Fruit fly (Drosophila melanogaster) whole organism, wandering third instar larva: ENCODE measurements around the gene Diedel.

Experiments used
- CG32264 ChIP-seq: fragments of 200-800 bp; sonication (Bioruptor generic); optimal IDR thresholded peaks from 2 replicates; lab custom pipeline; 2016; ENCODE audit warnings: missing biosample characterization, missing genetic modification characterization
- CrebA ChIP-seq: fragments of 200-800 bp; sonication (Bioruptor generic); optimal IDR thresholded peaks from 2 replicates; lab custom pipeline; 2016; ENCODE audit warnings: missing biosample characterization, mild to moderate bottlenecking, missing genetic modification characterization, borderline replicate concordance
- Dfd ChIP-seq: fragments of >200 bp; optimal IDR thresholded peaks from 2 replicates; lab custom pipeline; 2017; ENCODE audit warnings: missing biosample characterization, missing genetic modification characterization
- HLH106 ChIP-seq: fragments of 200-800 bp; optimal IDR thresholded peaks from 3 replicates; lab custom pipeline; 2019; ENCODE audit warnings: missing biosample characterization, mild to moderate bottlenecking, missing genetic modification characterization, moderate library complexity
- Hr78 ChIP-seq: fragments of >200 bp; optimal IDR thresholded peaks from 2 replicates; lab custom pipeline; 2017; ENCODE audit warnings: missing biosample characterization, missing genetic modification characterization
- Hr83 ChIP-seq: fragments of 200-300 bp; sonication (Bioruptor generic); optimal IDR thresholded peaks from 2 replicates; lab custom pipeline; 2016; ENCODE audit warnings: missing biosample characterization, mild to moderate bottlenecking, missing genetic modification characterization, moderate library complexity; ENCODE audit not compliant: poor library complexity, severe bottlenecking
- Myc ChIP-seq: fragments of >200 bp; optimal IDR thresholded peaks from 2 replicates; lab custom pipeline; 2017
- N ChIP-seq: fragments of >200 bp; optimal IDR thresholded peaks from 2 replicates; lab custom pipeline; 2018; ENCODE audit warnings: missing biosample characterization, missing external identifiers, missing genetic modification characterization
- OdsH ChIP-seq: fragments of 200-800 bp; sonication (Bioruptor generic); optimal IDR thresholded peaks from 2 replicates; lab custom pipeline; 2016; ENCODE audit warnings: missing biosample characterization, mild to moderate bottlenecking, missing genetic modification characterization
- Rel ChIP-seq, 2 experiments: fragments of 200-800 bp; sonication (Bioruptor generic) in 1 of 2; optimal IDR thresholded peaks; 2 replicates in 1 of 2; 3 replicates in 1 of 2; lab custom pipeline; 2016 to 2019; ENCODE audit warnings: mild to moderate bottlenecking in 2 of 2, missing biosample characterization in 2 of 2, missing genetic modification characterization in 2 of 2, moderate library complexity in 1 of 2
- Sp1 ChIP-seq: fragments of 200-800 bp; sonication (Bioruptor generic); optimal IDR thresholded peaks from 3 replicates; lab custom pipeline; 2019; ENCODE audit warnings: missing biosample characterization, mild to moderate bottlenecking, missing genetic modification characterization, moderate library complexity
- Vsx2 ChIP-seq: fragments of 200-300, 225-300 bp; sonication (Bioruptor generic); optimal IDR thresholded peaks from 2 replicates; lab custom pipeline; 2018; ENCODE audit warnings: missing biosample characterization, missing genetic modification characterization; ENCODE audit not compliant: partially characterized antibody
- br ChIP-seq: fragments of 200-800 bp; sonication (Bioruptor generic); optimal IDR thresholded peaks from 2 replicates; lab custom pipeline; 2016; ENCODE audit warnings: missing biosample characterization, missing genetic modification characterization
- brk ChIP-seq: fragments of 200-800 bp; sonication (Bioruptor generic); optimal IDR thresholded peaks from 2 replicates; lab custom pipeline; 2016; ENCODE audit warnings: missing biosample characterization, mild to moderate bottlenecking, missing genetic modification characterization
- dl ChIP-seq, 2 experiments: fragments of 175-275, 200-275 bp in 1 of 2; fragments of 200-275 bp in 1 of 2; sonication (Bioruptor generic); optimal IDR thresholded peaks; lab custom pipeline; 2018; ENCODE audit warnings: mild to moderate bottlenecking in 2 of 2, missing biosample characterization in 2 of 2, missing genetic modification characterization in 2 of 2, moderate library complexity in 2 of 2; ENCODE audit not compliant: partially characterized antibody in 2 of 2, insufficient read depth in 1 of 2
- dmrt93B ChIP-seq: fragments of 200-800 bp; sonication (Bioruptor generic); optimal IDR thresholded peaks from 2 replicates; lab custom pipeline; 2018; ENCODE audit warnings: missing biosample characterization, mild to moderate bottlenecking, missing genetic modification characterization
- ey ChIP-seq: fragments of 200-800 bp; sonication (Bioruptor generic); optimal IDR thresholded peaks from 2 replicates; lab custom pipeline; 2016; ENCODE audit warnings: missing biosample characterization, missing genetic modification characterization
- foxo ChIP-seq, 2 experiments: fragments of 200-800 bp; sonication (Bioruptor generic); optimal IDR thresholded peaks; 2 replicates in 1 of 2; 3 replicates in 1 of 2; lab custom pipeline; 2016 to 2017; ENCODE audit warnings: missing biosample characterization in 2 of 2, missing genetic modification characterization in 2 of 2
- fru ChIP-seq: fragments of 200-800 bp; sonication (Bioruptor generic); optimal IDR thresholded peaks from 3 replicates; lab custom pipeline; 2016; ENCODE audit warnings: missing biosample characterization, mild to moderate bottlenecking, missing genetic modification characterization
- h ChIP-seq: fragments of 200-800 bp; sonication (Bioruptor generic); optimal IDR thresholded peaks from 3 replicates; lab custom pipeline; 2016; ENCODE audit warnings: missing biosample characterization, mild to moderate bottlenecking, missing genetic modification characterization
- jim ChIP-seq: fragments of 175-275, 200-325 bp; sonication (Bioruptor generic); optimal IDR thresholded peaks from 2 replicates; lab custom pipeline; 2016; ENCODE audit warnings: missing biosample characterization, mild to moderate bottlenecking, missing genetic modification characterization
- lola ChIP-seq: fragments of >200 bp; optimal IDR thresholded peaks from 2 replicates; lab custom pipeline; 2017; ENCODE audit warnings: missing biosample characterization, missing genetic modification characterization
- pan ChIP-seq: fragments of >200 bp; optimal IDR thresholded peaks from 2 replicates; lab custom pipeline; 2017
- psq ChIP-seq: fragments of 200-800 bp; sonication (Bioruptor generic); optimal IDR thresholded peaks from 3 replicates; lab custom pipeline; 2017; ENCODE audit warnings: missing biosample characterization, mild to moderate bottlenecking, missing genetic modification characterization, moderate library complexity
- rgr ChIP-seq: fragments of 200-800 bp; sonication (Bioruptor generic); optimal IDR thresholded peaks from 3 replicates; lab custom pipeline; 2016; ENCODE audit warnings: missing biosample characterization, mild to moderate bottlenecking, missing genetic modification characterization
- sage ChIP-seq: fragments of 200-800 bp; sonication (Bioruptor generic); optimal IDR thresholded peaks from 2 replicates; lab custom pipeline; 2016; ENCODE audit warnings: missing biosample characterization, mild to moderate bottlenecking, missing genetic modification characterization
- sv ChIP-seq: fragments of 200-800 bp; sonication (Bioruptor generic); optimal IDR thresholded peaks from 3 replicates; lab custom pipeline; 2016; ENCODE audit warnings: missing biosample characterization, missing genetic modification characterization
- tai ChIP-seq: sonication (Bioruptor generic); optimal IDR thresholded peaks from 2 replicates; lab custom pipeline; 2016; ENCODE audit warnings: missing biosample characterization, missing genetic modification characterization
- usp ChIP-seq: fragments of >200 bp; optimal IDR thresholded peaks from 2 replicates; lab custom pipeline; 2017; ENCODE audit warnings: missing biosample characterization, missing genetic modification characterization
- woc ChIP-seq: sonication (Bioruptor generic); optimal IDR thresholded peaks from 2 replicates; lab custom pipeline; 2016; ENCODE audit warnings: missing biosample characterization, mild to moderate bottlenecking, missing genetic modification characterization

The Diedel gene

DNA sequence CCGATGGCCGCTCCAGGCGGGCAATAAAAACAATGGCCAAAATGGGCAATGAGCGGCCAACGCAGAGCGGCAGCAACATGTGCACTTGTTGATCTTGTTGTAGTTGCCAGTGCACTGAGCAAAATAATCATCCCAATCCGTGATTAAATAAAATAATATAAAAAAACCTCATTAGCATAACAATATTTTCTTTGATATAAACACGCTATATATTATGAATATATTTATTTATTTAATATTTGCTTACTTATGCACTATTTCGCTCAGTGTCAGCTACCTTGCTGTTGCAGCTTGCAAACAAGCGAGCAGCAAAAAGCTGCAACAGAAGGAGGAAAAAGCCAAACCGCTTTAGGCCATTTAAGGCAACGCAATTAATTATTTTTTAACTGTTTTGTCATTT lies 25.7 kb downstream of the Diedel start (continued):
- peak; percentile 44 for TF ChIP-seq OdsH (GFP tag; lab: Kevin White, UChicago)
- TF ChIP-seq dmrt93B (GFP tag; lab: Kevin White, UChicago): peak; percentile 46
- TF ChIP-seq lola (GFP tag; lab: Kevin White, UChicago): no peak
- no peak for TF ChIP-seq dl (GFP tag; optimal IDR thresholded peaks at IDR 0.05; lab: Kevin White, UChicago; ENCODE audit: insufficient read depth in 1 of 2, partially characterized antibody in 2 of 2)
- no peak for TF ChIP-seq Dfd (GFP tag; lab: Kevin White, UChicago)
- TF ChIP-seq Rel (GFP tag; optimal IDR thresholded peaks at IDR 0.05; lab: Kevin White, UChicago): no peak
- TF ChIP-seq Rel (tag; optimal IDR thresholded peaks at IDR 0.05; lab: Kevin White, UChicago): peak; percentile 38
- TF ChIP-seq usp (GFP tag; lab: Kevin White, UChicago): no peak
- TF ChIP-seq Hr83: no peak
- peak; percentile 30 for TF ChIP-seq br (GFP tag; lab: Kevin White, UChicago)
- no peak for TF ChIP-seq sv (GFP tag; lab: Kevin White, UChicago)

DNA sequence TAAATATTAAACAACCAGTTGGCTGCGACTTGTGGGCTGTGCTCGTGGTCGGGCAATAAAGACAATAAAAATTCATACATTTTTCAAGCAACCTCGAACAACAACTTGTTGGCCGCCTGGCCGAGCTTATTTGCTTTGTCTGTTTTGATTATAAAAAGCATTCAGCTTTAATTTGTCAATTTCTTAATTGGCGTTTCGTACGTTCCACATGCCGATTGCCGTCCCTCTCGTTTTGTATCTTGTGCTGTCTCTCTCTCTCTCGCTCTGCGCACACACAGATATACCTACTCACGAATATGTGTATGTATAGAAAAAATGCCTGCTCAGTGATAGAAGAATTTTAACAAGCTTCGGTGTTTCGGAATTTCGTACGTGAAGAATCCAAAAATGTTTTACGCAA lies 26.6 kb downstream of the Diedel start:
- TF ChIP-seq tai (GFP tag; lab: Kevin White, UChicago) (no peak), N (GFP tag; lab: Kevin White, UChicago) (no peak)

DNA sequence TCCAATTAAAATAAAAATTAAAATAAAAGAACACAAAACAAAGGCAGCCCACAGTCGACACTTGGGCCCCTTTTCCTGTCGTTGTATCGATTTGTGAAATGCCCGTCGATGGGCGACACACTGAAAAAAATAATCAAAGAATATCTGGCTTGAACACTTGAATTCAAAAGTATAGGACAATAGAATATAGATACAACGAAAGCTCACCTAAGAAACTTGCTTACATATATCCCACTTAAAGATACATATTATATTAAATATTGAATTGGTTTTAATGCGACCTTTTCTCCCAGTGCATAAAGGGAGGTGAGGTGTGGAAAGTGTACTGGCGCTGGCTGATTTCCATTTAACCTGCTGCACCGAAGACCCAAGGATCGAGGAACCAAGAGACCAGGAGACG lies 28.5 kb downstream of the Diedel start:
- TF ChIP-seq Sp1 (GFP tag; lab: Kevin White, UChicago) (peak; percentile 44), dl (GFP tag; optimal IDR thresholded peaks at IDR 0.05; lab: Kevin White, UChicago; ENCODE audit: insufficient read depth in 1 of 2, partially characterized antibody in 2 of 2) (no peak), woc (GFP tag; lab: Kevin White, UChicago) (no peak), rgr (peak; percentile 7), ey (GFP tag; lab: Kevin White, UChicago) (peak; percentile 5), lola (GFP tag; lab: Kevin White, UChicago) (no peak), h (GFP tag; lab: Kevin White, UChicago) (peak; percentile 57), foxo (GFP tag; optimal IDR thresholded peaks at IDR 0.05; lab: Kevin White, UChicago) (peak in 1 of 2 experiments; percentile 64), brk (peak; percentile 9), br (GFP tag; lab: Kevin White, UChicago) (peak; percentile 10), HLH106 (tag; lab: Kevin White, UChicago) (peak; percentile 54), sage (GFP tag; lab: Kevin White, UChicago) (no peak), CG32264 (GFP tag; lab: Kevin White, UChicago) (no peak), fru (GFP tag; lab: Kevin White, UChicago) (peak; percentile 28), Myc (lab: Kevin White, UChicago) (no peak), dmrt93B (GFP tag; lab: Kevin White, UChicago) (peak; percentile 10), psq (GFP tag; lab: Kevin White, UChicago) (peak; percentile 0), N (GFP tag; lab: Kevin White, UChicago) (no peak), Hr78 (GFP tag; lab: Kevin White, UChicago) (no peak)

DNA sequence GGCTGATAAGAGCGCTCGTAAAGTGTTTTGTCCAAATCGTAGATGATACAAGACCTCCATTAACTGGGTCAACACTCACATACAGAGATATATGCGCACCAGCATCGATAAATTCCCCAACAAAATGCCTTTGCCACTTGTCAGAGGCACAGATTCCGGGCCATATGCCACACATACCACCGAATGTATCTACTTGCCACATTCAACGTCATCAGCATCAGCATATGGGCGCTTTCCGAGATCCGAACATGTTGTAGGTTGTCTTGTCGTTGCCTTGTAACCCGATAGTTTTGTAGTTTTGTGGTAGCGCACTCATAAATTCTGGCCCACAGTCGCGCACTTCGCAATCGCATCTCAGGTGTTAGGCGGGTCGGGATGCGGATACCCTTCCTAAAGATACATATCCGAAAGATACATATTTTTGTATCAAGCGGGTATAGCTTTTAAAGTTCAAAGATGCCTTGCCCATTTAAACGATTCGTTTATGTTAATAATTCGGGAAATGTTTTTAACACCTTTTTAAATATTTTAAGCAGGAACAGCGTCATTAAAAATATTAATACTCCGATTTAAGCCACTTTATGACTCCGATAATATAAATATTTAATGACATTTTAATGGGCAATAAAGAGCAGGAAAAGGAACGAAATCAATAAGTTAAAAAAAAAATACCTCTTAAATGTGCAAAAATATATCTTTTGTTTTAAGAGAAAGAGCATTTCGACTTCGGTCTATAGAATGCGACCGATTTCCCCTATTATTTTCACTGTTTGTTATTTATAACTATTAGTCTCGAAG lies 30.5 kb downstream of the Diedel start:
- TF ChIP-seq sage (GFP tag; lab: Kevin White, UChicago) (no peak), N (GFP tag; lab: Kevin White, UChicago) (no peak), pan (lab: Kevin White, UChicago) (no peak), dl (GFP tag; optimal IDR thresholded peaks at IDR 0.05; lab: Kevin White, UChicago; ENCODE audit: insufficient read depth in 1 of 2, partially characterized antibody in 2 of 2) (no peak), Hr83 (no peak), CG32264 (GFP tag; lab: Kevin White, UChicago) (no peak), Vsx2 (GFP tag; lab: Kevin White, UChicago) (no peak), Dfd (GFP tag; lab: Kevin White, UChicago) (no peak), CrebA (no peak), Myc (lab: Kevin White, UChicago) (no peak), jim (GFP tag; lab: Kevin White, UChicago) (no peak)
